Fruit fly (Drosophila melanogaster) S2 (cell line): ENCODE measurements around the gene CG2865.

Experiments used
- CG8478 ChIP-seq: fragments of >200 bp; optimal IDR thresholded peaks from 2 replicates; lab custom pipeline; 2018
- CTCF ChIP-seq, 2 experiments: fragments of >200 bp; optimal IDR thresholded peaks; 2 replicates each; lab custom pipeline; 2018

dm6 chrX:2303771-2304513 lies 10.7 kb upstream of the CG2865 start:
- no peak for TF ChIP-seq CTCF (optimal IDR thresholded peaks at IDR 0.05; lab: Kevin White, UChicago)
- no peak for TF ChIP-seq CG8478 (lab: Kevin White, UChicago)
